Worm (Caenorhabditis elegans) whole organism, young adult: Measurements from ENCODE around the gene F56A8.8.

Source experiments
- B0019.2 ChIP-seq: fragments of 200-800 bp; sonication (Bioruptor generic); conservative IDR thresholded peaks from 2 replicates; pipeline ENCODE4 v1.3.6; 2022; ENCODE audit warnings: missing genetic modification reagents, missing genetic modification characterization, missing compliant biosample characterization
- F23B12.7 ChIP-seq: sonication (generic microtip); optimal IDR thresholded peaks from 2 replicates; lab custom pipeline; 2017; ENCODE audit warnings: missing genetic modification characterization, mild to moderate bottlenecking, missing compliant biosample characterization, antibody characterized with exemption, moderate library complexity; ENCODE audit not compliant: insufficient read depth
- F33H1.4 ChIP-seq: fragments of 200-800 bp; sonication (Bioruptor generic); IDR thresholded peaks from 2 replicates; pipeline ENCODE4 v1.3.6; 2022; ENCODE audit warnings: missing genetic modification reagents, missing genetic modification characterization, missing compliant biosample characterization
- F37B4.10 ChIP-seq: fragments of 200-800 bp; sonication (Bioruptor generic); IDR thresholded peaks from 2 replicates; pipeline ENCODE4 v1.3.6; 2022; ENCODE audit warnings: missing genetic modification characterization, missing compliant biosample characterization
- F39B2.1 ChIP-seq: fragments of 200-800 bp; sonication (Bioruptor generic); IDR thresholded peaks from 2 replicates; pipeline ENCODE4 v1.3.6; 2022; ENCODE audit warnings: missing genetic modification reagents, missing genetic modification characterization, missing compliant biosample characterization
- F49E8.2 ChIP-seq: sonication (generic microtip); optimal IDR thresholded peaks from 3 replicates; lab custom pipeline; 2017; ENCODE audit warnings: missing genetic modification characterization, mild to moderate bottlenecking, missing compliant biosample characterization, antibody characterized with exemption, moderate library complexity; ENCODE audit not compliant: insufficient read depth
- F57A8.1 ChIP-seq: fragments of 200-800 bp; sonication (Bioruptor generic); optimal IDR thresholded peaks from 2 replicates; lab custom pipeline; 2018; ENCODE audit warnings: mild to moderate bottlenecking, missing genetic modification characterization, moderate library complexity, missing compliant biosample characterization
- K11D2.4 ChIP-seq: fragments of 200-800 bp; sonication (Bioruptor generic); IDR thresholded peaks from 2 replicates; pipeline ENCODE4 v1.3.6; 2022; ENCODE audit warnings: missing genetic modification reagents, missing genetic modification characterization, missing compliant biosample characterization
- Y56A3A.18 ChIP-seq: fragments of 200-800 bp; sonication (Bioruptor generic); IDR thresholded peaks from 2 replicates; pipeline ENCODE4 v1.3.6; 2022; ENCODE audit warnings: missing genetic modification reagents, missing genetic modification characterization, missing compliant biosample characterization
- Y67H2A.10 ChIP-seq: fragments of 200-800 bp; sonication (Bioruptor generic); conservative IDR thresholded peaks from 2 replicates; pipeline ENCODE4 v1.3.6; 2022; ENCODE audit warnings: missing genetic modification reagents, missing genetic modification characterization, missing compliant biosample characterization
- Y79H2A.3 ChIP-seq: fragments of 200-800 bp; sonication (Bioruptor generic); conservative IDR thresholded peaks from 2 replicates; pipeline ENCODE4 v1.3.6; 2022; ENCODE audit warnings: missing genetic modification reagents, missing genetic modification characterization, missing compliant biosample characterization
- athp-1 ChIP-seq: sonication (generic microtip); optimal IDR thresholded peaks from 2 replicates; lab custom pipeline; 2017; ENCODE audit warnings: mild to moderate bottlenecking, missing genetic modification characterization, missing compliant biosample characterization
- cebp-1 ChIP-seq, 2 experiments: fragments of 200-800 bp in 1 of 2; sonication (Bioruptor generic) in 1 of 2; sonication (generic microtip) in 1 of 2; IDR thresholded peaks in 1 of 2; optimal IDR thresholded peaks in 1 of 2; 2 replicates each; pipeline versions ENCODE4 v1.3.6 to Lab custom; 2017 to 2022; ENCODE audit warnings: missing compliant biosample characterization in 2 of 2, missing genetic modification characterization in 2 of 2, mild to moderate bottlenecking in 1 of 2, missing genetic modification reagents in 1 of 2, moderate library complexity in 1 of 2
- ceh-91 ChIP-seq: fragments of 200-800 bp; sonication (Bioruptor generic); IDR thresholded peaks from 2 replicates; pipeline ENCODE4 v1.3.6; 2022; ENCODE audit warnings: missing genetic modification reagents, missing genetic modification characterization, missing compliant biosample characterization
- chd-7 ChIP-seq: sonication (generic microtip); optimal IDR thresholded peaks from 2 replicates; lab custom pipeline; 2016; ENCODE audit warnings: mild to moderate bottlenecking, missing genetic modification characterization, moderate library complexity, missing compliant biosample characterization
- die-1 ChIP-seq: sonication (generic microtip); optimal IDR thresholded peaks from 2 replicates; lab custom pipeline; 2016; ENCODE audit warnings: missing genotype, mild to moderate bottlenecking, missing genetic modification characterization, missing compliant biosample characterization
- dpff-1 ChIP-seq: sonication (generic microtip); optimal IDR thresholded peaks from 2 replicates; lab custom pipeline; 2017; ENCODE audit warnings: mild to moderate bottlenecking, missing genetic modification characterization, missing compliant biosample characterization
- efl-1 ChIP-seq: fragments of 150-350 bp; optimal IDR thresholded peaks from 2 replicates; lab custom pipeline; 2014; ENCODE audit warnings: missing biosample characterization, missing genetic modification reagents, missing genetic modification characterization
- egl-18 ChIP-seq: fragments of 200-800 bp; sonication (Bioruptor generic); IDR thresholded peaks from 2 replicates; pipeline ENCODE4 v1.3.6; 2022; ENCODE audit warnings: missing genetic modification reagents, missing genetic modification characterization, missing compliant biosample characterization
- egl-44 ChIP-seq: fragments of 200-800 bp; sonication (Bioruptor generic); IDR thresholded peaks from 2 replicates; pipeline ENCODE4 v1.3.6; 2022; ENCODE audit warnings: missing genetic modification reagents, missing genetic modification characterization, missing compliant biosample characterization
- egrh-3 ChIP-seq: fragments of 200-800 bp; sonication (Bioruptor generic); IDR thresholded peaks from 2 replicates; pipeline ENCODE4 v1.3.6; 2022; ENCODE audit warnings: missing genetic modification reagents, missing genetic modification characterization, missing compliant biosample characterization
- ekl-4 ChIP-seq: fragments of 200-800 bp; sonication (Bioruptor generic); IDR thresholded peaks from 2 replicates; pipeline ENCODE4 v1.3.6; 2022; ENCODE audit warnings: missing genetic modification reagents, missing genetic modification characterization, missing compliant biosample characterization
- gei-17 ChIP-seq: fragments of 200-800 bp; sonication (Bioruptor generic); optimal IDR thresholded peaks from 2 replicates; lab custom pipeline; 2018; ENCODE audit warnings: mild to moderate bottlenecking, missing genetic modification characterization, missing compliant biosample characterization
- hlh-26 ChIP-seq: fragments of 200-800 bp; sonication (Bioruptor generic); conservative IDR thresholded peaks from 2 replicates; pipeline ENCODE4 v1.3.6; 2022; ENCODE audit warnings: missing genetic modification reagents, missing genetic modification characterization, missing compliant biosample characterization
- lin-26 ChIP-seq: fragments of 200-800 bp; sonication (Bioruptor generic); IDR thresholded peaks from 2 replicates; pipeline ENCODE4 v1.3.6; 2022; ENCODE audit warnings: missing genetic modification reagents, missing genetic modification characterization, missing compliant biosample characterization
- lin-35 ChIP-seq, 3 experiments: fragments of 150-350 bp in 2 of 3; sonication (generic microtip) in 1 of 3; optimal IDR thresholded peaks; 2 replicates each; lab custom pipeline; 2014 to 2018; ENCODE audit warnings: missing biosample characterization in 3 of 3, missing genetic modification characterization in 3 of 3, missing genetic modification reagents in 3 of 3
- lir-1 ChIP-seq: fragments of 200-800 bp; sonication (Bioruptor generic); conservative IDR thresholded peaks from 2 replicates; pipeline ENCODE4 v1.3.6; 2022; ENCODE audit warnings: missing genetic modification reagents, missing genetic modification characterization, missing compliant biosample characterization
- madf-10 ChIP-seq: sonication (generic microtip); optimal IDR thresholded peaks from 2 replicates; lab custom pipeline; 2016; ENCODE audit warnings: mild to moderate bottlenecking, missing genetic modification characterization, missing compliant biosample characterization
- madf-6 ChIP-seq: fragments of 200-800 bp; sonication (Bioruptor generic); IDR thresholded peaks from 2 replicates; pipeline ENCODE4 v1.3.6; 2022; ENCODE audit warnings: missing genetic modification reagents, missing genetic modification characterization, missing compliant biosample characterization
- madf-8 ChIP-seq: fragments of 200-800 bp; sonication (Bioruptor generic); conservative IDR thresholded peaks from 2 replicates; pipeline ENCODE4 v1.3.6; 2022; ENCODE audit warnings: missing genetic modification reagents, missing genetic modification characterization, missing compliant biosample characterization
- mes-4 ChIP-seq: sonication (generic microtip); optimal IDR thresholded peaks from 2 replicates; lab custom pipeline; 2016; ENCODE audit warnings: missing genotype, missing genetic modification characterization, missing compliant biosample characterization
- nhr-80 ChIP-seq: sonication (generic microtip); optimal IDR thresholded peaks from 2 replicates; lab custom pipeline; 2016; ENCODE audit warnings: missing genetic modification characterization, missing compliant biosample characterization
- rec-8 ChIP-seq, 2 experiments: sonication (generic microtip); optimal IDR thresholded peaks; 2 replicates each; lab custom pipeline; 2016; ENCODE audit warnings: mild to moderate bottlenecking in 2 of 2, missing genetic modification characterization in 2 of 2, missing genetic modification reagents in 2 of 2, missing genotype in 2 of 2, missing biosample characterization in 1 of 2, missing compliant biosample characterization in 1 of 2, moderate library complexity in 1 of 2
- repo-1 ChIP-seq: sonication (generic microtip); optimal IDR thresholded peaks from 2 replicates; lab custom pipeline; 2017; ENCODE audit warnings: mild to moderate bottlenecking, missing genetic modification characterization, missing compliant biosample characterization
- rpc-1 ChIP-seq, 2 experiments: fragments of 150-350 bp in 1 of 2; sonication (generic microtip) in 1 of 2; optimal IDR thresholded peaks; 2 replicates each; lab custom pipeline; 2014 to 2018; ENCODE audit warnings: missing biosample characterization in 1 of 2, missing genetic modification characterization in 1 of 2, missing genetic modification reagents in 1 of 2, missing genotype in 1 of 2
- sdz-38 ChIP-seq: sonication (generic microtip); optimal IDR thresholded peaks from 2 replicates; lab custom pipeline; 2016; ENCODE audit warnings: missing genotype, missing genetic modification characterization, missing compliant biosample characterization
- sea-2 ChIP-seq: fragments of 200-800 bp; sonication (Bioruptor generic); IDR thresholded peaks from 2 replicates; pipeline ENCODE4 v1.3.6; 2022; ENCODE audit warnings: missing genetic modification characterization, missing compliant biosample characterization
- snpc-1.3 ChIP-seq: sonication (generic microtip); optimal IDR thresholded peaks from 2 replicates; lab custom pipeline; 2017; ENCODE audit warnings: missing genetic modification characterization, mild to moderate bottlenecking, missing compliant biosample characterization, antibody characterized with exemption, moderate library complexity, missing genotype, missing genetic modification reagents; ENCODE audit not compliant: insufficient read depth
- snpc-4 ChIP-seq, 5 experiments: fragments of 150-350 bp in 1 of 5; sonication (generic microtip) in 4 of 5; optimal IDR thresholded peaks; 2 replicates each; lab custom pipeline; 2014 to 2018; ENCODE audit warnings: missing genetic modification characterization in 5 of 5, missing biosample characterization in 3 of 5, antibody characterized with exemption in 2 of 5, mild to moderate bottlenecking in 2 of 5, missing compliant biosample characterization in 2 of 5, missing genotype in 2 of 5, moderate library complexity in 2 of 5, missing genetic modification reagents in 1 of 5
- tbp1 ChIP-seq: fragments of 200-800 bp; sonication (Bioruptor generic); optimal IDR thresholded peaks from 2 replicates; lab custom pipeline; 2018; ENCODE audit warnings: mild to moderate bottlenecking, missing genetic modification characterization, missing compliant biosample characterization
- tbx-9 ChIP-seq: sonication (generic microtip); optimal IDR thresholded peaks from 2 replicates; lab custom pipeline; 2016; ENCODE audit warnings: borderline replicate concordance, missing genetic modification characterization, inconsistent platforms, missing compliant biosample characterization
- unc-62 ChIP-seq: fragments of 150-350 bp; optimal IDR thresholded peaks from 2 replicates; lab custom pipeline; 2014; ENCODE audit warnings: missing biosample characterization, missing genetic modification reagents, missing genetic modification characterization
- zim-3 ChIP-seq: sonication (generic microtip); optimal IDR thresholded peaks from 2 replicates; lab custom pipeline; 2017; ENCODE audit warnings: mild to moderate bottlenecking, missing genetic modification characterization, moderate library complexity, missing compliant biosample characterization
- ztf-18 ChIP-seq: sonication (generic microtip); optimal IDR thresholded peaks from 2 replicates; lab custom pipeline; 2016; ENCODE audit warnings: missing genotype, mild to moderate bottlenecking, missing genetic modification characterization, missing compliant biosample characterization

F56A8.8 gene

ce11 chrIII:13305537-13305936 lies 20.0 kb downstream of the F56A8.8 start:
- TF ChIP-seq egl-44 (GFP tag; lab: Robert Waterston, UW) = no peak
- TF ChIP-seq Y67H2A.10 (GFP tag; lab: Robert Waterston, UW) = no peak
- peak; percentile 35; the same call in 1 of the 2 replicates for TF ChIP-seq lin-26 (GFP tag; lab: Robert Waterston, UW)
- TF ChIP-seq, all 124 proteins: peak for 1

ce11 chrIII:13307107-13307506 lies 21.6 kb downstream of the F56A8.8 start, which contains the start of the genes klp-19 and slc-36.1:
klp-19 (minus strand) TSS chrIII:13307259.
slc-36.1 (plus strand) TSS chrIII:13307502.
- no peak for TF ChIP-seq repo-1
- no peak for TF ChIP-seq tbx-9 (tag; lab: Kevin White, UChicago)
- TF ChIP-seq Y67H2A.10 (GFP tag; lab: Robert Waterston, UW) = no peak
- peak; percentile 62 for TF ChIP-seq egrh-3 (GFP tag; lab: Robert Waterston, UW)
- TF ChIP-seq snpc-4 (GFP tag; optimal IDR thresholded peaks at IDR 0.05; lab: Kevin White, UChicago) = no peak
- TF ChIP-seq snpc-4 (tag; optimal IDR thresholded peaks at IDR 0.05; lab: Kevin White, UChicago) = no peak
- no peak for TF ChIP-seq hlh-26 (GFP tag; lab: Robert Waterston, UW)
- no peak for TF ChIP-seq gei-17 (GFP tag; lab: Kevin White, UChicago)
- no peak for TF ChIP-seq sea-2 (GFP tag; lab: Robert Waterston, UW)
- TF ChIP-seq zim-3 (tag; lab: Kevin White, UChicago) = no peak
- no peak for TF ChIP-seq rpc-1 (optimal IDR thresholded peaks at IDR 0.05; lab: Kevin White, UChicago)
- TF ChIP-seq rpc-1 (tag; optimal IDR thresholded peaks at IDR 0.05; lab: Kevin White, UChicago) = no peak
- peak; percentile 88 for TF ChIP-seq efl-1 (GFP tag; lab: Kevin White, UChicago)
- peak; percentile 90 for TF ChIP-seq madf-6 (GFP tag; lab: Robert Waterston, UW)
- TF ChIP-seq F39B2.1 (GFP tag; lab: Robert Waterston, UW) = no peak
- TF ChIP-seq die-1 (tag; lab: Kevin White, UChicago) = no peak
- no peak for TF ChIP-seq chd-7
- no peak for TF ChIP-seq K11D2.4 (GFP tag; lab: Robert Waterston, UW)
- peak; percentile 56 for TF ChIP-seq snpc-1.3 (tag; lab: Kevin White, UChicago)
- TF ChIP-seq F37B4.10 (GFP tag; lab: Robert Waterston, UW) = no peak
- no peak for TF ChIP-seq ekl-4
- no peak for TF ChIP-seq sdz-38 (tag; lab: Kevin White, UChicago)
- TF ChIP-seq lin-35 (GFP tag; optimal IDR thresholded peaks at IDR 0.05; lab: Kevin White, UChicago) = peak in 1 of 3 experiments; percentile 44
- no peak for TF ChIP-seq lir-1 (GFP tag; lab: Robert Waterston, UW)
- no peak for TF ChIP-seq mes-4 (tag; lab: Kevin White, UChicago)
- TF ChIP-seq F57A8.1 (GFP tag; lab: Kevin White, UChicago) = no peak
- no peak for TF ChIP-seq B0019.2 (GFP tag; lab: Robert Waterston, UW)
- peak; percentile 52; the same call in 1 of the 2 replicates for TF ChIP-seq madf-8 (GFP tag; lab: Robert Waterston, UW)
- no peak for TF ChIP-seq cebp-1 (GFP tag; IDR thresholded peaks at IDR 0.05; lab: Robert Waterston, UW)
- peak; percentile 41 for TF ChIP-seq cebp-1 (tag; optimal IDR thresholded peaks at IDR 0.05; lab: Kevin White, UChicago)
- TF ChIP-seq athp-1 = peak; percentile 53
- TF ChIP-seq F49E8.2 = no peak
- no peak for TF ChIP-seq dpff-1
- TF ChIP-seq unc-62 (GFP tag; lab: Kevin White, UChicago) = no peak
- no peak for TF ChIP-seq lin-26 (GFP tag; lab: Robert Waterston, UW)
- TF ChIP-seq Y56A3A.18 = no peak
- no peak for TF ChIP-seq rec-8 (tag; optimal IDR thresholded peaks at IDR 0.05; lab: Kevin White, UChicago)
- no peak for TF ChIP-seq ztf-18 (tag; lab: Kevin White, UChicago)
- peak; percentile 69 for TF ChIP-seq F33H1.4 (GFP tag; lab: Robert Waterston, UW)
- peak; percentile 78 for TF ChIP-seq F23B12.7
- peak; percentile 66 for TF ChIP-seq ceh-91
- no peak for TF ChIP-seq Y79H2A.3 (GFP tag; lab: Robert Waterston, UW)
- TF ChIP-seq nhr-80 (tag; lab: Kevin White, UChicago) = no peak
- no peak for TF ChIP-seq egl-18
- no peak for TF ChIP-seq madf-10 (tag; lab: Kevin White, UChicago)
- TF ChIP-seq tbp1 = peak; percentile 11
